Worm (Caenorhabditis elegans) whole organism, L1 larva: Measurements from ENCODE around the gene F01D4.8.

Experiments used
- aly-2 ChIP-seq: fragments of 150-350 bp; optimal IDR thresholded peaks from 2 replicates; lab custom pipeline; 2014; ENCODE audit warnings: missing biosample characterization, missing genetic modification characterization
- ama-1 ChIP-seq: fragments of 150-350 bp; optimal IDR thresholded peaks from 2 replicates; lab custom pipeline; 2014
- hlh-17 ChIP-seq: fragments of 200-800 bp; sonication (Bioruptor generic); optimal IDR thresholded peaks from 2 replicates; lab custom pipeline; 2018; ENCODE audit warnings: missing genetic modification characterization, mild to moderate bottlenecking, missing compliant biosample characterization, moderate library complexity, borderline replicate concordance
- isw-1 ChIP-seq: fragments of 200-800 bp; sonication (Bioruptor generic); IDR thresholded peaks from 2 replicates; pipeline ENCODE4 v1.3.6; 2022; ENCODE audit warnings: missing genetic modification characterization, missing compliant biosample characterization
- jun-1 ChIP-seq: fragments of 150-350 bp; optimal IDR thresholded peaks from 2 replicates; lab custom pipeline; 2014; ENCODE audit warnings: missing biosample characterization, missing genetic modification reagents, missing genetic modification characterization
- nhr-77 ChIP-seq: fragments of 150-350 bp; optimal IDR thresholded peaks from 2 replicates; lab custom pipeline; 2014; ENCODE audit warnings: missing biosample characterization, missing genetic modification characterization
- tlp-1 ChIP-seq: fragments of 150-350 bp; optimal IDR thresholded peaks from 2 replicates; lab custom pipeline; 2014; ENCODE audit warnings: missing biosample characterization, missing genetic modification characterization

DNA sequence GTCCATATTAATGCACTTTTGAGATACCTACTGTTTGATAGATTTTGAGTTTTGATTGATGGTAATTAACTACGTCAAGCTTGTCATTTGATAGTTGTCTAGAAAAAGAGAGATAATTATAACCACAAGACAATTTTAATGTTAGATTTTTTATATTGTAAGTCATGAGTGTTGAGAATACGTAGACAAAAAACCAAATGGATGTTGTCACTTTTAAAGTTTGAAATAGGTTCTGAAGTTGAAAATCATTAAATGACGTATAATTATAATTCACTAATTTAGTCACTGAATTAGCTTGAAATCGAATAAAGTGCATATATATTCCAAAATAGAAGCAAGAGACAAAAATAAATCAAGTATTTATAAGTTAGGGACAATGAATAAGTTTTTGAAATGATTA, 15.8 kb downstream of the F01D4.8 start:
- TF ChIP-seq tlp-1 (tag; lab: Kevin White, UChicago) = no peak
- TF ChIP-seq nhr-77 (tag; lab: Kevin White, UChicago) = no peak
- no peak for TF ChIP-seq hlh-17
- TF ChIP-seq ama-1 (lab: Kevin White, UChicago) = no peak
- TF ChIP-seq jun-1 = no peak
- no peak for TF ChIP-seq isw-1 (GFP tag; lab: Robert Waterston, UW)
- TF ChIP-seq aly-2 = no peak
